Worm (Caenorhabditis elegans): ENCODE results near the gene Y41D4B.6.

DNA sequence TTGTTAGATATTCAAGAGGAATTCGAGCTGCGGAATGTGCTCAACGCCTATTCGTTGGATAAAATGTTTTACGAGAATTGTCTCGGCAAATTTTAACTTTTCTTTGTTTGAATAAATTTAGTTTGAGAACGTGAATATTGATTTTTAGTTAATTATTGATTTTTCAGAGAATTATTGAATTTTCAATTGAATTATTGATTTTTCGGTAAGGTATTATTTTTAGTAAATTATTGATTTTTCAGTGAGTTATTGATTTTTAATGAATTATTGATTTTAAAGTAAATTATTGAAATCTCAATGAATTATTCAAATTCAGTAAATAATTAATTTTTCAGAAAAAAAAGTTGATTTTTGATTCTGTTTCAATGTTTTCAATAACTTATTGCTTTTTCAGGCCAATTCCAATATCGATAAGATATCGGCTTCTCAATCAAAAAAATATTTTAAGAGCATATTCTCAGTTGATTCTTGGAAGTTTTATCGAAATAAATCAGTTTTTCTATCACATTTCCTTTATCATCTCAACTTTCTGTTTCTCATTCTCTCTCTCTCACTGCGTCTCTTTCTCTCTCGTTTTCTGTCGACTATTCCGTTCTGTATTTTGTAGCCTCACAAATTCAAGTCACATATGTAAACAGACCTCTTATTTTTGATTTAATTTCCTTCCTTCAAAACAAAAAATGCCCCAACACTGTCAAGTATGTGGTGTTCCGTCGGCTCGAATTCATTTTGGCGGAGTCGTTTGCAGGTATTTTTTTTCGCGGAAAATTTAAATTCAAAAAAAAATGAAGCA is 13.8 kb upstream of the Y41D4B.6 start, which contains the start of gene nhr-92:
- TF ChIP-seq dpl-1 (GFP tag; optimal IDR thresholded peaks at IDR 0.05) (no peak), mep-1 (tag; optimal IDR thresholded peaks at IDR 0.05) (no peak), pqm-1 (tag; optimal IDR thresholded peaks at IDR 0.05) (no peak), zag-1 (tag; optimal IDR thresholded peaks at IDR 0.05) (no peak), nhr-76 (tag; optimal IDR thresholded peaks at IDR 0.05) (no peak), fos-1 (tag; optimal IDR thresholded peaks at IDR 0.05) (no peak), unc-62 (GFP tag; optimal IDR thresholded peaks at IDR 0.05) (no peak), Y116A8C.19 (tag; optimal IDR thresholded peaks at IDR 0.05; ENCODE audit: borderline replicate concordance) (no peak), lin-39 (tag; optimal IDR thresholded peaks at IDR 0.05) (no peak), ama-1 (optimal IDR thresholded peaks at IDR 0.05) (no peak)

Measured in whole organism, L1 larva.